Fruit fly (Drosophila melanogaster) whole organism, embryonic: Measurements from ENCODE around the gene CCAP-R.

ENCODE experiments used
- Aef1 ChIP-seq: fragments of 200-800 bp; sonication (Bioruptor generic); IDR thresholded peaks from 3 replicates; pipeline ENCODE4 v1.3.6; 2022; ENCODE audit warnings: missing biosample characterization, missing genetic modification characterization
- Antp ChIP-seq: fragments of 200-800 bp; sonication (Bioruptor generic); optimal IDR thresholded peaks from 3 replicates; lab custom pipeline; 2016; ENCODE audit warnings: missing biosample characterization, missing genetic modification characterization
- CG10979 ChIP-seq: fragments of 200-800 bp; sonication (Bioruptor generic); optimal IDR thresholded peaks from 2 replicates; lab custom pipeline; 2018; ENCODE audit warnings: missing biosample characterization, mild to moderate bottlenecking, missing genetic modification characterization, moderate library complexity
- CG11398 ChIP-seq: fragments of 200-800 bp; sonication (Bioruptor generic); optimal IDR thresholded peaks from 2 replicates; lab custom pipeline; 2016; ENCODE audit warnings: missing biosample characterization, missing genetic modification characterization
- CG12744 ChIP-seq: fragments of 200-800 bp; sonication (Bioruptor generic); optimal IDR thresholded peaks from 2 replicates; lab custom pipeline; 2016; ENCODE audit warnings: missing biosample characterization, missing genetic modification characterization
- CG13296 ChIP-seq: fragments of 200-800 bp; sonication (Bioruptor generic); optimal IDR thresholded peaks from 3 replicates; lab custom pipeline; 2018; ENCODE audit warnings: missing biosample characterization, mild to moderate bottlenecking, missing genetic modification characterization
- CG16815 ChIP-seq: fragments of 200-800 bp; sonication (Bioruptor generic); optimal IDR thresholded peaks from 3 replicates; lab custom pipeline; 2017; ENCODE audit warnings: missing biosample characterization, mild to moderate bottlenecking, missing genetic modification characterization
- CG17612 ChIP-seq: fragments of 200-800 bp; sonication (Bioruptor generic); IDR thresholded peaks from 2 replicates; pipeline ENCODE4 v1.3.6; 2022; ENCODE audit warnings: missing biosample characterization, missing genetic modification characterization
- CG30403 ChIP-seq: fragments of 200-800 bp; sonication (Bioruptor generic); optimal IDR thresholded peaks from 3 replicates; lab custom pipeline; 2016; ENCODE audit warnings: missing biosample characterization, missing genetic modification characterization
- CG3838 ChIP-seq: fragments of 200-800 bp; sonication (Bioruptor generic); optimal IDR thresholded peaks from 3 replicates; lab custom pipeline; 2016; ENCODE audit warnings: missing biosample characterization, missing genetic modification characterization
- CG3847 ChIP-seq: fragments of 200-800 bp; sonication (Bioruptor generic); IDR thresholded peaks from 2 replicates; pipeline ENCODE4 v1.3.6; 2022; ENCODE audit warnings: missing biosample characterization, missing genetic modification characterization
- CG4328 ChIP-seq: fragments of 200-800 bp; sonication (Bioruptor generic); optimal IDR thresholded peaks from 3 replicates; lab custom pipeline; 2017; ENCODE audit warnings: missing biosample characterization, missing genetic modification reagents, missing genetic modification characterization
- CG43689 ChIP-seq: fragments of 200-800 bp; sonication (Bioruptor generic); IDR thresholded peaks from 2 replicates; pipeline ENCODE4 v1.3.6; 2022; ENCODE audit warnings: missing biosample characterization, missing genetic modification characterization
- CG4404 ChIP-seq: fragments of 200-800 bp; sonication (Bioruptor generic); IDR thresholded peaks from 2 replicates; pipeline ENCODE4 v1.3.6; 2022; ENCODE audit warnings: missing biosample characterization, missing genetic modification characterization
- CG6813 ChIP-seq: fragments of 200-800 bp; sonication (Bioruptor generic); optimal IDR thresholded peaks from 2 replicates; lab custom pipeline; 2017; ENCODE audit warnings: missing biosample characterization, missing genetic modification characterization, mild to moderate bottlenecking, moderate library complexity, missing genetic modification reagents
- CG7928 ChIP-seq: fragments of 200-800 bp; sonication (Bioruptor generic); optimal IDR thresholded peaks from 2 replicates; lab custom pipeline; 2017; ENCODE audit warnings: missing biosample characterization, mild to moderate bottlenecking, missing genetic modification characterization
- CG8924 ChIP-seq: fragments of 200-800 bp; optimal IDR thresholded peaks from 3 replicates; lab custom pipeline; 2019; ENCODE audit warnings: missing biosample characterization, mild to moderate bottlenecking, missing genetic modification characterization, moderate library complexity
- CG8944 ChIP-seq: fragments of 200-800 bp; sonication (Bioruptor generic); optimal IDR thresholded peaks from 3 replicates; lab custom pipeline; 2016; ENCODE audit warnings: missing biosample characterization, missing genetic modification characterization
- D19A ChIP-seq: fragments of 200-800 bp; optimal IDR thresholded peaks from 3 replicates; lab custom pipeline; 2019; ENCODE audit warnings: missing biosample characterization, mild to moderate bottlenecking, missing genetic modification characterization, moderate library complexity
- Dp ChIP-seq: fragments of 200-800 bp; sonication (Bioruptor generic); optimal IDR thresholded peaks from 2 replicates; lab custom pipeline; 2018; ENCODE audit warnings: missing biosample characterization, mild to moderate bottlenecking, missing genetic modification characterization, moderate library complexity
- Eip74EF ChIP-seq, 2 experiments: fragments of 200-800 bp in 1 of 2; fragments of >200 bp in 1 of 2; sonication (Bioruptor generic) in 1 of 2; optimal IDR thresholded peaks; 2 replicates each; lab custom pipeline; 2017 to 2019; ENCODE audit warnings: missing biosample characterization in 2 of 2, missing genetic modification characterization in 2 of 2, mild to moderate bottlenecking in 1 of 2, moderate library complexity in 1 of 2
- HLHmδ ChIP-seq: fragments of 200-800 bp; sonication (Bioruptor generic); optimal IDR thresholded peaks from 2 replicates; lab custom pipeline; 2018; ENCODE audit warnings: missing biosample characterization, mild to moderate bottlenecking, missing genetic modification characterization, moderate library complexity
- Hr78 ChIP-seq, 2 experiments: fragments of 200-800 bp in 1 of 2; fragments of >200 bp in 1 of 2; sonication (Bioruptor generic) in 1 of 2; optimal IDR thresholded peaks; 2 replicates each; lab custom pipeline; 2017 to 2019; ENCODE audit warnings: missing biosample characterization in 2 of 2, missing genetic modification characterization in 2 of 2, mild to moderate bottlenecking in 1 of 2, moderate library complexity in 1 of 2
- Rfx ChIP-seq: fragments of 200-800 bp; sonication (Bioruptor generic); IDR thresholded peaks from 2 replicates; pipeline ENCODE4 v1.3.6; 2022; ENCODE audit warnings: missing biosample characterization, missing genetic modification characterization
- Sry-β ChIP-seq: fragments of 200-800 bp; sonication (Bioruptor generic); optimal IDR thresholded peaks from 2 replicates; lab custom pipeline; 2018; ENCODE audit warnings: missing biosample characterization, mild to moderate bottlenecking, missing genetic modification characterization, moderate library complexity
- Usf ChIP-seq: fragments of 200-800 bp; sonication (Bioruptor generic); optimal IDR thresholded peaks from 2 replicates; lab custom pipeline; 2017; ENCODE audit warnings: missing genotype, missing biosample characterization, missing genetic modification characterization
- ab ChIP-seq: fragments of 200-800 bp; sonication (Bioruptor generic); optimal IDR thresholded peaks from 2 replicates; lab custom pipeline; 2016; ENCODE audit warnings: missing biosample characterization, missing genetic modification characterization
- ase ChIP-seq: fragments of 200-800 bp; sonication (Bioruptor generic); IDR thresholded peaks from 3 replicates; pipeline ENCODE4 v1.3.6; 2022; ENCODE audit warnings: missing biosample characterization, missing genetic modification characterization
- ato ChIP-seq: fragments of 200-800 bp; sonication (Bioruptor generic); IDR thresholded peaks from 2 replicates; pipeline ENCODE4 v1.3.6; 2022; ENCODE audit warnings: missing biosample characterization, missing genetic modification characterization; ENCODE audit not compliant: partially characterized antibody
- bbx ChIP-seq: fragments of 200-800 bp; sonication (Bioruptor generic); IDR thresholded peaks from 2 replicates; pipeline ENCODE4 v1.3.6; 2022; ENCODE audit warnings: missing biosample characterization, missing genetic modification characterization; ENCODE audit not compliant: partially characterized antibody
- caup ChIP-seq: fragments of 200-800 bp; sonication (Bioruptor generic); optimal IDR thresholded peaks from 3 replicates; lab custom pipeline; 2017; ENCODE audit warnings: missing biosample characterization, mild to moderate bottlenecking, missing genetic modification characterization, moderate library complexity; ENCODE audit not compliant: severe bottlenecking
- crp ChIP-seq, 2 experiments: fragments of 200-800 bp; sonication (Bioruptor generic); optimal IDR thresholded peaks; 2 replicates in 1 of 2; 3 replicates in 1 of 2; lab custom pipeline; 2017; ENCODE audit warnings: missing biosample characterization in 2 of 2, missing genetic modification characterization in 2 of 2, mild to moderate bottlenecking in 1 of 2, moderate library complexity in 1 of 2
- dan ChIP-seq: fragments of 200-800 bp; sonication (Bioruptor generic); IDR thresholded peaks from 2 replicates; pipeline ENCODE4 v1.3.6; 2022; ENCODE audit warnings: missing biosample characterization, missing genetic modification characterization
- dmrt99B ChIP-seq: fragments of 200-800 bp; sonication (Bioruptor generic); optimal IDR thresholded peaks from 2 replicates; lab custom pipeline; 2018; ENCODE audit warnings: missing biosample characterization, mild to moderate bottlenecking, missing genetic modification characterization, moderate library complexity
- ems ChIP-seq: fragments of 200-800 bp; sonication (Bioruptor generic); optimal IDR thresholded peaks from 3 replicates; lab custom pipeline; 2016; ENCODE audit warnings: missing biosample characterization, missing genetic modification characterization
- en ChIP-seq: fragments of 200-800 bp; sonication (Bioruptor generic); optimal IDR thresholded peaks from 2 replicates; lab custom pipeline; 2016; ENCODE audit warnings: missing biosample characterization, missing genetic modification characterization
- esg ChIP-seq: fragments of 200-800 bp; sonication (Bioruptor generic); conservative IDR thresholded peaks from 2 replicates; pipeline ENCODE4 v1.3.6; 2022; ENCODE audit warnings: missing biosample characterization, missing genetic modification characterization
- gcm ChIP-seq: fragments of 200-800 bp; sonication (Bioruptor generic); optimal IDR thresholded peaks from 2 replicates; lab custom pipeline; 2019; ENCODE audit warnings: missing biosample characterization, mild to moderate bottlenecking, missing genetic modification characterization, moderate library complexity
- hb ChIP-seq: fragments of 200-800 bp; sonication (Bioruptor generic); IDR thresholded peaks from 3 replicates; pipeline ENCODE4 v1.3.6; 2022; ENCODE audit warnings: missing biosample characterization, missing genetic modification characterization; ENCODE audit not compliant: partially characterized antibody
- inv ChIP-seq: fragments of 200-800 bp; sonication (Bioruptor generic); IDR thresholded peaks from 2 replicates; pipeline ENCODE4 v1.3.6; 2022; ENCODE audit warnings: missing biosample characterization, missing genetic modification characterization; ENCODE audit not compliant: partially characterized antibody
- jing ChIP-seq: fragments of 200-800 bp; sonication (Bioruptor generic); optimal IDR thresholded peaks from 2 replicates; lab custom pipeline; 2018; ENCODE audit warnings: missing biosample characterization, mild to moderate bottlenecking, missing genetic modification characterization
- maf-S ChIP-seq: fragments of 200-800 bp; sonication (Bioruptor generic); optimal IDR thresholded peaks from 2 replicates; lab custom pipeline; 2016; ENCODE audit warnings: missing biosample characterization, missing genetic modification characterization
- otp ChIP-seq: fragments of 200-800 bp; sonication (Bioruptor generic); IDR thresholded peaks from 3 replicates; pipeline ENCODE4, ENCODE4 v1.3.6; 2022; ENCODE audit warnings: missing biosample characterization, missing genetic modification characterization
- pb ChIP-seq: fragments of 200-800 bp; sonication (Bioruptor generic); optimal IDR thresholded peaks from 3 replicates; lab custom pipeline; 2016; ENCODE audit warnings: missing biosample characterization, missing genetic modification characterization
- pzg ChIP-seq: fragments of 200-800 bp; sonication (Bioruptor generic); optimal IDR thresholded peaks from 3 replicates; lab custom pipeline; 2018; ENCODE audit warnings: missing biosample characterization, mild to moderate bottlenecking, missing genetic modification characterization, moderate library complexity
- sens-2 ChIP-seq: fragments of 200-800 bp; sonication (Bioruptor generic); IDR thresholded peaks from 2 replicates; pipeline ENCODE4 v1.3.6; 2022; ENCODE audit warnings: missing biosample characterization, missing genetic modification characterization
- shn ChIP-seq: fragments of 200-800 bp; sonication (Bioruptor generic); optimal IDR thresholded peaks from 3 replicates; lab custom pipeline; 2016; ENCODE audit warnings: missing biosample characterization, missing genetic modification characterization
- sim ChIP-seq: fragments of 200-800 bp; sonication (Bioruptor generic); IDR thresholded peaks from 2 replicates; pipeline ENCODE4 v1.3.6; 2022; ENCODE audit warnings: missing biosample characterization, missing genetic modification characterization
- stwl ChIP-seq: fragments of 200-800 bp; sonication (Bioruptor generic); optimal IDR thresholded peaks from 3 replicates; lab custom pipeline; 2018; ENCODE audit warnings: missing biosample characterization, mild to moderate bottlenecking, missing genetic modification characterization, moderate library complexity
- zfh1 ChIP-seq: fragments of 200-800 bp; sonication (Bioruptor generic); IDR thresholded peaks from 3 replicates; pipeline ENCODE4 v1.3.6; 2022; ENCODE audit warnings: missing biosample characterization, missing genetic modification characterization

The CCAP-R gene

DNA sequence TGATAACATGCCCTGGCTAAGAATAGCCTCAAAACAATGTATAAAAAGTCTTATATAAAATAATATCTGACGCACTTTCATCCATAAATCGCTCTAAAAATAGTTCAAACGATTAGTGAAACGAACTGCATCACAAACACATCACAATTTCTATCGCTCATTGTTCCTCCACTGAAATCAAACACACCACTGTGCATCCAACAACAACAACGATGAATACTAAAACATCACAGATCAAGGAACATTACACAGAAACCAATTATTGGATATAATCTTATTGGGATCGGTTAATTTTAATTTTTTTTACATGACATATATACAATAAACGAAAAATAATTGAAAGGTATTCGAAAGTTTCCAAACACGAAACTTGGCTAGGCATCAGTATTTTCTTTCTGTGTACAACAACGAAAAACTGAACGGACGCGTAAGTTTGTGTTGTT lies 76.7 kb downstream of the CCAP-R start (continued):
- peak; percentile 61 for TF ChIP-seq sens-2 (GFP tag; lab: Robert Waterston, UW)
- TF ChIP-seq Dp (GFP tag; lab: Kevin White, UChicago) = no peak
- TF ChIP-seq dan (GFP tag; lab: Robert Waterston, UW) = no peak
- peak; percentile 57 for TF ChIP-seq ab (GFP tag; lab: Kevin White, UChicago)
- TF ChIP-seq maf-S (GFP tag; lab: Kevin White, UChicago) = no peak
- TF ChIP-seq bbx (GFP tag; lab: Robert Waterston, UW) = no peak
- no peak for TF ChIP-seq ato
- peak; percentile 67 for TF ChIP-seq CG8944 (GFP tag; lab: Kevin White, UChicago)
- TF ChIP-seq gcm (GFP tag; lab: Kevin White, UChicago) = peak; percentile 62
- TF ChIP-seq otp (GFP tag; lab: Robert Waterston, UW) = no peak
- TF ChIP-seq Eip74EF (GFP tag; optimal IDR thresholded peaks at IDR 0.05; lab: Kevin White, UChicago) = peak in 1 of 2 experiments; percentile 67
- TF ChIP-seq Usf = peak; percentile 31
- TF ChIP-seq pb (GFP tag; lab: Kevin White, UChicago) = peak; percentile 56
- TF ChIP-seq shn = peak; percentile 22
- TF ChIP-seq CG3838 (GFP tag; lab: Kevin White, UChicago) = peak; percentile 10
- TF ChIP-seq ems = peak; percentile 50
- peak; percentile 19 for TF ChIP-seq Antp
- no peak; the same call in 1 of the 3 replicates for TF ChIP-seq zfh1 (GFP tag; lab: Robert Waterston, UW)
- TF ChIP-seq CG10979 (tag; lab: Kevin White, UChicago) = peak; percentile 88
- TF ChIP-seq CG4328 = peak; percentile 65
- no peak; the same call in none of the 2 replicates for TF ChIP-seq CG3847
- no peak for TF ChIP-seq crp (GFP tag; optimal IDR thresholded peaks at IDR 0.05; lab: Kevin White, UChicago)
- peak; percentile 4 for TF ChIP-seq Sry-β (GFP tag; lab: Kevin White, UChicago)
- TF ChIP-seq CG16815 = peak; percentile 28
- TF ChIP-seq en (GFP tag; lab: Kevin White, UChicago) = no peak
- no peak for TF ChIP-seq CG43689 (GFP tag; lab: Robert Waterston, UW)
- no peak for TF ChIP-seq CG7928 (GFP tag; lab: Kevin White, UChicago)
- no peak for TF ChIP-seq pzg (GFP tag; lab: Kevin White, UChicago)
- peak; percentile 77 for TF ChIP-seq ase
- TF ChIP-seq esg = peak; percentile 66
- no peak for TF ChIP-seq CG4404
- TF ChIP-seq HLHmδ (GFP tag; lab: Kevin White, UChicago) = no peak
- peak; percentile 81 for TF ChIP-seq CG8924 (tag; lab: Kevin White, UChicago)
- TF ChIP-seq Rfx (GFP tag; lab: Robert Waterston, UW) = peak; percentile 89
- TF ChIP-seq CG11398 (GFP tag; lab: Kevin White, UChicago) = peak; percentile 13
- peak; percentile 60; the same call in 1 of the 2 replicates for TF ChIP-seq sim (GFP tag; lab: Robert Waterston, UW)
- TF ChIP-seq CG13296 (GFP tag; lab: Kevin White, UChicago) = peak; percentile 62
- TF ChIP-seq hb = no peak
- peak; percentile 70 for TF ChIP-seq CG6813
- TF ChIP-seq CG30403 = peak; percentile 78
- no peak; the same call in 1 of the 3 replicates for TF ChIP-seq Aef1 (GFP tag; lab: Robert Waterston, UW)
- TF ChIP-seq caup (GFP tag; lab: Kevin White, UChicago) = peak; percentile 45
- TF ChIP-seq CG17612 (GFP tag; lab: Robert Waterston, UW) = no peak
- TF ChIP-seq dmrt99B (tag; lab: Kevin White, UChicago) = peak; percentile 90
- TF ChIP-seq Hr78 (GFP tag; optimal IDR thresholded peaks at IDR 0.05; lab: Kevin White, UChicago) = peak in 1 of 2 experiments; percentile 48
- TF ChIP-seq jing (GFP tag; lab: Kevin White, UChicago) = peak; percentile 63
- peak; percentile 77 for TF ChIP-seq D19A
- TF ChIP-seq stwl = peak; percentile 8
- no peak for TF ChIP-seq inv (GFP tag; lab: Robert Waterston, UW)
- TF ChIP-seq CG12744 (GFP tag; lab: Kevin White, UChicago) = peak; percentile 31
